Worm (Caenorhabditis elegans): ENCODE results near the gene hmgs-1.
"Not testable (repeated sequence)": the region's sequence is repeated elsewhere in the genome, so short reads cannot be mapped to it uniquely, and the experiment has no call there.

hmgs-1 gene

ce11 chrV:5667337-5667736 is 17.1 kb downstream of the hmgs-1 start (continued):
- TF ChIP-seq nhr-11 (tag; optimal IDR thresholded peaks at IDR 0.05) = no peak
- no peak for TF ChIP-seq nhr-6 (tag; optimal IDR thresholded peaks at IDR 0.05)
- TF ChIP-seq ctbp-1 (GFP tag; IDR thresholded peaks at IDR 0.05) = peak; percentile 85
- peak; percentile 90 for TF ChIP-seq T26A8.4 (GFP tag; IDR thresholded peaks at IDR 0.05)
- TF ChIP-seq ZK546.5 (tag; optimal IDR thresholded peaks at IDR 0.05) = no peak
- TF ChIP-seq tra-1 (GFP tag; IDR thresholded peaks at IDR 0.05) = peak; percentile 83
- TF ChIP-seq sdz-12 (GFP tag; optimal IDR thresholded peaks at IDR 0.05) = peak; percentile 63
- TF ChIP-seq ceh-44 (GFP tag; IDR thresholded peaks at IDR 0.05) = no peak
- TF ChIP-seq nhr-42 (GFP tag; IDR thresholded peaks at IDR 0.05) = peak; percentile 70
- peak; percentile 62 for TF ChIP-seq gei-8 (GFP tag; optimal IDR thresholded peaks at IDR 0.05)

ce11 chrV:5666036-5666729 is 18.2 kb downstream of the hmgs-1 start, which contains the start of gene C14C11.7:
Gene C14C11.7, minus strand, starts transcription at chrV:5666086.
- TF ChIP-seq nhr-77 (tag; optimal IDR thresholded peaks at IDR 0.05) (no peak), F26F4.8 (GFP tag; conservative IDR thresholded peaks at IDR 0.05) (no peak), lin-38 (GFP tag; IDR thresholded peaks at IDR 0.05) (no peak), nhr-28 (tag; optimal IDR thresholded peaks at IDR 0.05) (peak; percentile 41), daf-16 (GFP tag; optimal IDR thresholded peaks at IDR 0.05) (no peak), daf-16 (tag; optimal IDR thresholded peaks at IDR 0.05) (peak; percentile 86)

ce11 chrV:5663317-5663716 is 21.1 kb downstream of the hmgs-1 start, which contains the start of gene C14C11.1:
Gene C14C11.1, plus strand, starts transcription at chrV:5663617.
- not testable (repeated sequence) for TF ChIP-seq T20F7.1 (GFP tag; optimal IDR thresholded peaks at IDR 0.05); ces-1 (GFP tag; optimal IDR thresholded peaks at IDR 0.05); mxl-2 (GFP tag; conservative IDR thresholded peaks at IDR 0.05)

- TF ChIP-seq nhr-102 (tag; optimal IDR thresholded peaks at IDR 0.05) (no peak), aly-2 (tag; optimal IDR thresholded peaks at IDR 0.05) (no peak), fos-1 (tag; optimal IDR thresholded peaks at IDR 0.05) (no peak), lin-1 (GFP tag; IDR thresholded peaks at IDR 0.05) (no peak), ceh-62 (tag; optimal IDR thresholded peaks at IDR 0.05) (no peak), F37D6.2 (tag; optimal IDR thresholded peaks at IDR 0.05) (no peak), zfp-2 (tag; optimal IDR thresholded peaks at IDR 0.05) (no peak), snpc-4 (tag; optimal IDR thresholded peaks at IDR 0.05) (no peak), dmd-8 (GFP tag; IDR thresholded peaks at IDR 0.05) (no peak)
Observed at ce11 chrV:5660604-5661209, 23.7 kb downstream of the hmgs-1 start, which contains the start of the genes mut-14 and C14C11.2. Gene mut-14, minus strand, starts transcription at chrV:5660704. Gene C14C11.2, plus strand, starts transcription at chrV:5661159.

- TF ChIP-seq zfp-3 (GFP tag; conservative IDR thresholded peaks at IDR 0.05) = no peak
- no peak for TF ChIP-seq ztf-11 (tag; optimal IDR thresholded peaks at IDR 0.05)
- no peak for TF ChIP-seq Y5F2A.4 (GFP tag; optimal IDR thresholded peaks at IDR 0.05)
- TF ChIP-seq nhr-28 (tag; optimal IDR thresholded peaks at IDR 0.05) = peak; percentile 37
- TF ChIP-seq mdt-29 (GFP tag; IDR thresholded peaks at IDR 0.05) = no peak
- TF ChIP-seq nhr-6 (tag; optimal IDR thresholded peaks at IDR 0.05) = peak; percentile 27
- peak; percentile 88 for TF ChIP-seq pqm-1 (tag; optimal IDR thresholded peaks at IDR 0.05)
- peak in 1 of 2 experiments; percentile 33 for TF ChIP-seq unc-62 (GFP tag; optimal IDR thresholded peaks at IDR 0.05 in 1 of 2)
- no peak for TF ChIP-seq unc-62 (tag; optimal IDR thresholded peaks at IDR 0.05)
- no peak for TF ChIP-seq daf-16 (GFP tag; optimal IDR thresholded peaks at IDR 0.05)
- TF ChIP-seq daf-16 (tag; optimal IDR thresholded peaks at IDR 0.05) = peak; percentile 55
- TF ChIP-seq D1046.2 (GFP tag; IDR thresholded peaks at IDR 0.05) = no peak
- no peak for TF ChIP-seq nhr-76 (tag; optimal IDR thresholded peaks at IDR 0.05)
Observed at ce11 chrV:5653990-5654499, 30.3 kb downstream of the hmgs-1 start, which contains the start of gene hex-2. Gene hex-2, plus strand, starts transcription at chrV:5654449.

All from whole organism, L4 larva.